Worm (Caenorhabditis elegans) whole organism, L3 larva: Measurements from ENCODE around the gene pcrg-1.

Experiments used
- nhr-12 ChIP-seq: fragments of 150-350 bp; optimal IDR thresholded peaks from 2 replicates; lab custom pipeline; 2014; ENCODE audit warnings: missing biosample characterization, missing genetic modification characterization
- nhr-23 ChIP-seq: fragments of 150-350 bp; optimal IDR thresholded peaks from 2 replicates; lab custom pipeline; 2014; ENCODE audit warnings: missing biosample characterization, missing genetic modification reagents, missing genetic modification characterization

ce11 chrII:7154711-7155110 lies 45.6 kb upstream of the pcrg-1 start:
- TF ChIP-seq nhr-23 (tag; lab: Kevin White, UChicago) (no peak), nhr-12 (tag; lab: Kevin White, UChicago) (no peak)
